Worm (Caenorhabditis elegans) whole organism, L4 larva: Measurements from ENCODE around the gene clh-5.

Source experiments
- aha-1 ChIP-seq: fragments of 150-350 bp; peaks from one replicate; lab custom pipeline; 2014; ENCODE audit warnings: missing biosample characterization, missing genetic modification characterization
- ama-1 ChIP-seq: fragments of 150-350 bp; optimal IDR thresholded peaks from 2 replicates; lab custom pipeline; 2014; ENCODE audit warnings: inconsistent platforms, mixed read lengths
- lin-38 ChIP-seq: fragments of 200-800 bp; sonication (Bioruptor generic); IDR thresholded peaks from 2 replicates; pipeline ENCODE4 v1.3.6; 2022; ENCODE audit warnings: missing genetic modification reagents, missing genetic modification characterization, missing compliant biosample characterization

- TF ChIP-seq aha-1 (no peak), lin-38 (GFP tag; lab: Robert Waterston, UW) (no peak), ama-1 (lab: Kevin White, UChicago) (peak; percentile 34)
Measured at ce11 chrII:9094247-9094790, 4.1 kb downstream of the clh-5 start.
